Fruit fly (Drosophila melanogaster): Measurements from ENCODE around the gene Uxs.

Gene Uxs

dm6 chr3L:8191042-8191613 is 10.4 kb downstream of the Uxs start, which contains the start of gene MED24 (continued):
- TF ChIP-seq jigr1 (GFP tag; IDR thresholded peaks at IDR 0.05) (no peak), CG34422 (GFP tag; IDR thresholded peaks at IDR 0.05) (no peak), tx (GFP tag; optimal IDR thresholded peaks at IDR 0.05) (no peak), CG10267 (tag; optimal IDR thresholded peaks at IDR 0.05) (peak; percentile 95), CG18764 (GFP tag; optimal IDR thresholded peaks at IDR 0.05) (no peak), pzg (GFP tag; optimal IDR thresholded peaks at IDR 0.05) (peak; percentile 47), crol (GFP tag; IDR thresholded peaks at IDR 0.05) (no peak), cwo (GFP tag; optimal IDR thresholded peaks at IDR 0.05) (no peak), dpn (GFP tag; optimal IDR thresholded peaks at IDR 0.05) (no peak), CG11398 (GFP tag; optimal IDR thresholded peaks at IDR 0.05) (no peak), Chrac-16 (GFP tag; optimal IDR thresholded peaks at IDR 0.05) (no peak), Hmr (GFP tag; optimal IDR thresholded peaks at IDR 0.05) (no peak), CG17186 (GFP tag; optimal IDR thresholded peaks at IDR 0.05) (no peak), CTCF (GFP tag; optimal IDR thresholded peaks at IDR 0.05) (no peak), CG2120 (GFP tag; optimal IDR thresholded peaks at IDR 0.05) (peak; percentile 36), CG43689 (GFP tag; IDR thresholded peaks at IDR 0.05) (no peak), gfzf (GFP tag; optimal IDR thresholded peaks at IDR 0.05) (peak; percentile 71), CG5245 (GFP tag; optimal IDR thresholded peaks at IDR 0.05) (no peak), CG9797 (GFP tag; optimal IDR thresholded peaks at IDR 0.05) (peak; percentile 42), tio (GFP tag; optimal IDR thresholded peaks at IDR 0.05) (no peak), CG14860 (GFP tag; IDR thresholded peaks at IDR 0.05; ENCODE audit: partially characterized antibody) (no peak), nau (GFP tag; optimal IDR thresholded peaks at IDR 0.05) (no peak), Awh (GFP tag; IDR thresholded peaks at IDR 0.05) (no peak), CG8290 (GFP tag; optimal IDR thresholded peaks at IDR 0.05) (no peak), CG8290 (tag; optimal IDR thresholded peaks at IDR 0.05) (no peak), Dref (GFP tag; IDR thresholded peaks at IDR 0.05) (no peak), CG18011 (GFP tag; optimal IDR thresholded peaks at IDR 0.05) (no peak), CG4854 (GFP tag; optimal IDR thresholded peaks at IDR 0.05) (no peak), ranshi (GFP tag; IDR thresholded peaks at IDR 0.05) (no peak), tup (GFP tag; optimal IDR thresholded peaks at IDR 0.05) (no peak)

- no peak for TF ChIP-seq CG11504 (tag; optimal IDR thresholded peaks at IDR 0.05)
These were observed 12.3 kb downstream of the Uxs start, which contains the start of gene CG7387 for dm6 chr3L:8193016-8193415. Gene CG7387 (minus strand): TSS chr3L:8193116.

DNA sequence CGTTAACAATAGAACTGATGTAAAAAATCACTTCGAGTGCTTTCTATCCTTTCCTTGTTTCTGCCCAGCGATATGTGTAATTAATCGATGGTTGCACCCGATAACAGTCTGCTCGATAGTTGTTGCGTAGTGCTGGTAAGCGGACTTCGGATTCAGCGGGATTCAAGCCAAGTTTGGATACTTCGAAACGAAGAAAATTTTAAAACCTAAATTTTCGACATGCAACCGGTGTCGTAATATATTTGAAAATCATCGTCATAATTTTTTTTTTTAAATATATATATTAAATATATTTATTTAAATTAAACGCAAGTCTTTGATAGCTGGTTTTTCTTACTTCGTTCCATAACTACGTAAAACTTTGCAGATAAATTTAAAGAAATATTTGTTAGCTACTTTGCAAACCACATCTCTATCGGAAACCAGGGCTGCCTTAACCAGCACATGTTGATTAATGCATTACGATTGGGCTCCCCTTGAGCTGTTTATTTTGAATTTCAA is 17.1 kb downstream of the Uxs start, which contains the start of the genes UbcE2M and Dhps:
TSS of gene UbcE2M (minus strand) at position 209 of the 501 bp plus-strand sequence.
TSS of gene Dhps (plus strand) at position 429 of the 501 bp plus-strand sequence.
- TF ChIP-seq Pdp1 (GFP tag; optimal IDR thresholded peaks at IDR 0.05) (peak; percentile 37 to 65), CG16813 (GFP tag; IDR thresholded peaks at IDR 0.05; ENCODE audit: partially characterized antibody) (peak; percentile 82), D19B (GFP tag; optimal IDR thresholded peaks at IDR 0.05) (peak; percentile 59), slou (GFP tag; optimal IDR thresholded peaks at IDR 0.05) (peak; percentile 22), CG18011 (GFP tag; optimal IDR thresholded peaks at IDR 0.05) (peak; percentile 33), Nf-YC (tag; optimal IDR thresholded peaks at IDR 0.05) (no peak), Ada2b (GFP tag; IDR thresholded peaks at IDR 0.05) (peak; percentile 46), CG32772 (GFP tag; IDR thresholded peaks at IDR 0.05) (peak; percentile 63), CG4360 (GFP tag; IDR thresholded peaks at IDR 0.05) (no peak), ind (GFP tag; optimal IDR thresholded peaks at IDR 0.05) (peak; percentile 85), jigr1 (GFP tag; IDR thresholded peaks at IDR 0.05) (peak; percentile 60; the same call in 1 of the 3 replicates), Poxn (GFP tag; IDR thresholded peaks at IDR 0.05) (peak; percentile 42; the same call in 1 of the 2 replicates), esg (GFP tag; conservative IDR thresholded peaks at IDR 0.05) (peak; percentile 66), NK7.1 (GFP tag; optimal IDR thresholded peaks at IDR 0.05) (no peak), usp (GFP tag; optimal IDR thresholded peaks at IDR 0.05) (no peak), pzg (GFP tag; optimal IDR thresholded peaks at IDR 0.05) (peak; percentile 55), zfh1 (GFP tag; IDR thresholded peaks at IDR 0.05) (peak; percentile 66; the same call in 2 of the 3 replicates), CG2120 (GFP tag; optimal IDR thresholded peaks at IDR 0.05) (peak; percentile 82), Adf1 (GFP tag; IDR thresholded peaks at IDR 0.05) (peak; percentile 27; the same call in 1 of the 2 replicates), unpg (GFP tag; optimal IDR thresholded peaks at IDR 0.05) (peak; percentile 66), CG15269 (tag; optimal IDR thresholded peaks at IDR 0.05) (no peak), dimm (GFP tag; IDR thresholded peaks at IDR 0.05) (no peak)

All from whole organism, embryonic.